Worm (Caenorhabditis elegans): ENCODE data around the gene asb-2.

- no peak for TF ChIP-seq nhr-28 (tag; optimal IDR thresholded peaks at IDR 0.05)
- no peak for TF ChIP-seq T20F7.1 (GFP tag; optimal IDR thresholded peaks at IDR 0.05)
- TF ChIP-seq mxl-2 (GFP tag; conservative IDR thresholded peaks at IDR 0.05): no peak
- no peak for TF ChIP-seq jun-1 (tag; optimal IDR thresholded peaks at IDR 0.05)
- TF ChIP-seq lsy-2 (tag; optimal IDR thresholded peaks at IDR 0.05): no peak
- peak; percentile 81 for TF ChIP-seq pha-4 (GFP tag; IDR thresholded peaks at IDR 0.05)
- no peak for TF ChIP-seq pha-4 (tag; optimal IDR thresholded peaks at IDR 0.05)
- no peak for TF ChIP-seq lin-39 (tag; optimal IDR thresholded peaks at IDR 0.05)
- peak; percentile 45 for TF ChIP-seq T26A8.4 (GFP tag; IDR thresholded peaks at IDR 0.05)
- TF ChIP-seq zag-1 (tag; optimal IDR thresholded peaks at IDR 0.05): no peak
- no peak for TF ChIP-seq gei-8 (GFP tag; optimal IDR thresholded peaks at IDR 0.05)
- no peak for TF ChIP-seq unc-39 (tag; optimal IDR thresholded peaks at IDR 0.05)
- no peak for TF ChIP-seq ZK546.5 (tag; optimal IDR thresholded peaks at IDR 0.05)
- TF ChIP-seq snpc-4 (tag; optimal IDR thresholded peaks at IDR 0.05): no peak
Observed at ce11 chrX:4444843-4445242, 24.7 kb upstream of the asb-2 start.
